Worm (Caenorhabditis elegans): ENCODE results near the gene lelo-3.

- no peak for TF ChIP-seq fkh-10 (GFP tag; optimal IDR thresholded peaks at IDR 0.05)
- no peak for TF ChIP-seq nhr-11 (tag; optimal IDR thresholded peaks at IDR 0.05)
- TF ChIP-seq dve-1 (tag; optimal IDR thresholded peaks at IDR 0.05) = no peak
- no peak for TF ChIP-seq ama-1 (optimal IDR thresholded peaks at IDR 0.05)
Observed at ce11 chrX:5972212-5972611, 50.2 kb downstream of the lelo-3 start.
